Worm (Caenorhabditis elegans): ENCODE data around the gene nlp-1.

DNA sequence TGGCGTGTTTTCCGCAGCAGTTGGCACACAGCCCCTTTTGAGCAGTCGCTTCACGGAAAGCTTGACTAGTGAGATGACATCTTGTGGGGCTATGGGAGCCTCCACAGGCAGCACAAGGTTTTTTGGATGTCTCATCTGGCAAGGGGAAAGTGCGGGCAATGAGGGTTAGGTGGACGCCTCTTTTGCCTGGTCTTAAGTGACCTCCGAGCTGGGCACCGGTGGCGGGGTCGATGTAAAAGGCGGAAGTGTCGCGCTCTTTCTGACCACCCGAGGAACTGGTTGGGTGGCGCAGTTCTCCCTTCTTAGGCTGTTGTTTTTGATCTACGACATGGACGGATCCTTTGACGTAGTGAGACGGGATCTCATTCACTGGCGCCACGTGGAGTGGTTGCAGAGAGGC, 24.0 kb downstream of the nlp-1 start:
- no peak for TF ChIP-seq egl-27 (tag; optimal IDR thresholded peaks at IDR 0.05)
- TF ChIP-seq nhr-77 (tag; optimal IDR thresholded peaks at IDR 0.05): no peak
- no peak for TF ChIP-seq nhr-90 (tag; optimal IDR thresholded peaks at IDR 0.05; ENCODE audit: poor library complexity)
- no peak for TF ChIP-seq nhr-12 (tag; optimal IDR thresholded peaks at IDR 0.05)
- TF ChIP-seq pqm-1 (tag; optimal IDR thresholded peaks at IDR 0.05): no peak
- TF ChIP-seq mep-1 (tag; optimal IDR thresholded peaks at IDR 0.05): no peak
- TF ChIP-seq ztf-4 (tag; optimal IDR thresholded peaks at IDR 0.05): no peak
- no peak for TF ChIP-seq nhr-76 (tag; optimal IDR thresholded peaks at IDR 0.05)
- no peak for TF ChIP-seq isw-1 (GFP tag; IDR thresholded peaks at IDR 0.05)
- TF ChIP-seq C34B4.2 (tag; optimal IDR thresholded peaks at IDR 0.05): no peak
- TF ChIP-seq fkh-4 (tag; optimal IDR thresholded peaks at IDR 0.05; ENCODE audit: borderline replicate concordance): no peak
- TF ChIP-seq aha-1 (tag; optimal IDR thresholded peaks at IDR 0.05): no peak
- TF ChIP-seq snpc-4 (tag; optimal IDR thresholded peaks at IDR 0.05): no peak
